Worm (Caenorhabditis elegans) whole organism, mixed stage, embryonic: Measurements from ENCODE around the gene F32D8.12.

Experiments used
- M03D4.4 ChIP-seq: sonication (generic microtip); optimal IDR thresholded peaks from 2 replicates; lab custom pipeline; 2017; ENCODE audit warnings: mild to moderate bottlenecking, missing genetic modification characterization, missing compliant biosample characterization
- bed-3 ChIP-seq: fragments of 200-800 bp; sonication (Bioruptor generic); optimal IDR thresholded peaks from 3 replicates; lab custom pipeline; 2018; ENCODE audit warnings: mild to moderate bottlenecking, missing genetic modification characterization, moderate library complexity, missing compliant biosample characterization
- ceh-39 ChIP-seq: fragments of 150-350 bp; optimal IDR thresholded peaks from 2 replicates; lab custom pipeline; 2014; ENCODE audit warnings: missing biosample characterization, missing genetic modification characterization
- ceh-43 ChIP-seq: fragments of 200-800 bp; sonication (Bioruptor generic); optimal IDR thresholded peaks from 2 replicates; lab custom pipeline; 2018; ENCODE audit warnings: mild to moderate bottlenecking, missing genetic modification characterization, moderate library complexity, missing compliant biosample characterization
- ceh-83 ChIP-seq: fragments of 200-800 bp; sonication (Bioruptor generic); optimal IDR thresholded peaks from 2 replicates; lab custom pipeline; 2018; ENCODE audit warnings: mild to moderate bottlenecking, missing genetic modification characterization, missing compliant biosample characterization
- ces-1 ChIP-seq: fragments of 150-350 bp; optimal IDR thresholded peaks from 2 replicates; lab custom pipeline; 2014; ENCODE audit warnings: missing biosample characterization, missing genetic modification reagents, missing genetic modification characterization
- cnd-1 ChIP-seq: fragments of 200-800 bp; sonication (Bioruptor generic); optimal IDR thresholded peaks from 2 replicates; lab custom pipeline; 2018; ENCODE audit warnings: mild to moderate bottlenecking, missing genetic modification characterization, missing compliant biosample characterization
- drap-1 ChIP-seq: fragments of 200-800 bp; sonication (Bioruptor generic); optimal IDR thresholded peaks from 3 replicates; lab custom pipeline; 2018; ENCODE audit warnings: mild to moderate bottlenecking, missing genetic modification characterization, missing compliant biosample characterization
- elt-1 ChIP-seq: sonication (generic microtip); optimal IDR thresholded peaks from 2 replicates; lab custom pipeline; 2017; ENCODE audit warnings: missing genetic modification characterization, mild to moderate bottlenecking, missing compliant biosample characterization, antibody characterized with exemption, moderate library complexity, borderline replicate concordance; ENCODE audit not compliant: insufficient read depth
- elt-3 ChIP-seq: fragments of 150-350 bp; optimal IDR thresholded peaks from 2 replicates; lab custom pipeline; 2014; ENCODE audit warnings: missing biosample characterization, missing genetic modification characterization
- flh-1 ChIP-seq: fragments of 200-800 bp; sonication (Bioruptor generic); optimal IDR thresholded peaks from 2 replicates; lab custom pipeline; 2018; ENCODE audit warnings: mild to moderate bottlenecking, missing genetic modification characterization, moderate library complexity, missing compliant biosample characterization
- ham-2 ChIP-seq: fragments of 200-800 bp; sonication (Bioruptor generic); optimal IDR thresholded peaks from 2 replicates; lab custom pipeline; 2018; ENCODE audit warnings: mild to moderate bottlenecking, missing genetic modification characterization, missing compliant biosample characterization
- hlh-1 ChIP-seq: fragments of 150-350 bp; optimal IDR thresholded peaks from 2 replicates; lab custom pipeline; 2014; ENCODE audit warnings: missing biosample characterization, missing genetic modification reagents, missing genetic modification characterization
- lin-13 ChIP-seq: fragments of 150-350 bp; optimal IDR thresholded peaks from 2 replicates; lab custom pipeline; 2014; ENCODE audit warnings: missing biosample characterization, missing genetic modification characterization
- lin-32 ChIP-seq: fragments of 200-800 bp; sonication (Bioruptor generic); optimal IDR thresholded peaks from 2 replicates; lab custom pipeline; 2018; ENCODE audit warnings: mild to moderate bottlenecking, missing genetic modification characterization, missing compliant biosample characterization
- lsy-2 ChIP-seq: fragments of 150-350 bp; optimal IDR thresholded peaks from 2 replicates; lab custom pipeline; 2014; ENCODE audit warnings: missing biosample characterization, missing genetic modification characterization
- mab-5 ChIP-seq: fragments of 150-350 bp; optimal IDR thresholded peaks from 2 replicates; lab custom pipeline; 2014; ENCODE audit warnings: missing biosample characterization, missing genetic modification characterization
- mep-1 ChIP-seq: fragments of 150-350 bp; optimal IDR thresholded peaks from 2 replicates; lab custom pipeline; 2017; ENCODE audit warnings: missing biosample characterization, missing genetic modification reagents, missing genetic modification characterization, inconsistent platforms
- mls-2 ChIP-seq: sonication (generic microtip); optimal IDR thresholded peaks from 2 replicates; lab custom pipeline; 2016; ENCODE audit warnings: mild to moderate bottlenecking, missing genetic modification characterization, moderate library complexity, missing compliant biosample characterization
- nhr-12 ChIP-seq: fragments of 150-350 bp; optimal IDR thresholded peaks from 2 replicates; lab custom pipeline; 2014; ENCODE audit warnings: missing biosample characterization, missing genetic modification characterization
- nhr-2 ChIP-seq: fragments of 150-350 bp; optimal IDR thresholded peaks from 2 replicates; lab custom pipeline; 2014; ENCODE audit warnings: missing biosample characterization, missing genetic modification characterization
- nhr-237 ChIP-seq: fragments of 150-350 bp; optimal IDR thresholded peaks from 2 replicates; lab custom pipeline; 2014; ENCODE audit warnings: missing biosample characterization, missing genetic modification characterization
- nhr-28 ChIP-seq: fragments of 150-350 bp; optimal IDR thresholded peaks from 2 replicates; lab custom pipeline; 2014; ENCODE audit warnings: missing biosample characterization, missing genetic modification characterization
- nhr-76 ChIP-seq: sonication (generic microtip); optimal IDR thresholded peaks from 2 replicates; lab custom pipeline; 2017; ENCODE audit warnings: missing biosample characterization, missing genetic modification characterization
- pha-4 ChIP-seq: fragments of 150-350 bp; optimal IDR thresholded peaks from 2 replicates; lab custom pipeline; 2018; ENCODE audit warnings: missing biosample characterization, missing genetic modification reagents, missing genetic modification characterization
- sem-2 ChIP-seq: fragments of 200-800 bp; sonication (Bioruptor generic); optimal IDR thresholded peaks from 2 replicates; lab custom pipeline; 2018; ENCODE audit warnings: mild to moderate bottlenecking, missing genetic modification characterization, missing compliant biosample characterization
- sptf-1 ChIP-seq: sonication (generic microtip); optimal IDR thresholded peaks from 2 replicates; lab custom pipeline; 2017; ENCODE audit warnings: mild to moderate bottlenecking, missing genetic modification characterization, moderate library complexity, missing compliant biosample characterization
- tbx-8 ChIP-seq: fragments of 200-800 bp; sonication (Bioruptor generic); optimal IDR thresholded peaks from 2 replicates; lab custom pipeline; 2018; ENCODE audit warnings: mild to moderate bottlenecking, missing genetic modification characterization, moderate library complexity, missing compliant biosample characterization
- unc-120 ChIP-seq: sonication (generic microtip); optimal IDR thresholded peaks from 2 replicates; lab custom pipeline; 2017; ENCODE audit warnings: missing genetic modification characterization, missing compliant biosample characterization; ENCODE audit not compliant: poor library complexity, severe bottlenecking
- unc-39 ChIP-seq: fragments of 150-350 bp; optimal IDR thresholded peaks from 2 replicates; lab custom pipeline; 2014; ENCODE audit warnings: missing biosample characterization, missing genetic modification characterization
- unc-62 ChIP-seq: fragments of 150-350 bp; optimal IDR thresholded peaks from 2 replicates; lab custom pipeline; 2014; ENCODE audit warnings: missing biosample characterization, missing genetic modification reagents, missing genetic modification characterization
- zip-8 ChIP-seq: fragments of 150-350 bp; optimal IDR thresholded peaks from 2 replicates; lab custom pipeline; 2014; ENCODE audit warnings: missing biosample characterization, missing genetic modification characterization
- ztf-11 ChIP-seq: fragments of 150-350 bp; optimal IDR thresholded peaks from 2 replicates; lab custom pipeline; 2014; ENCODE audit warnings: missing biosample characterization, missing genetic modification characterization

F32D8.12 gene

DNA sequence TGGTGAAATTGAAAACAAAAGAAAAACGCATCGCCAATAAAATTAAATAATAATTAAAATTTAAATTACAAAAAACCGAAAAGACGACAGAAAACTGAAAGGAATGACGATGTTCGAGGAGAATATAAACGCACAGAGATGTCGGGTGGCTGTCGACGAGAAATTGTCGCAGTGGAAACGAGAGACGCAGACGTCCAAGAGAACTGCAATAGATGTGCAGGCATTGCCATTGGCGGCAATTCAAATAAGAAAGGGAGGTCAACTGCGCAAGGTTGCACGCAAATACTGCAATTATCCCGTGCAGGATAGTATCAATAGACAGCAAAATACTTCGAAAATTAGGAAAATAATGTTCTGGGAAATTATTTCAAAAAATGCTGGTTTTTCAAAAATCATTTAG lies 6.3 kb upstream of the F32D8.12 start (continued):
- peak; percentile 99 for TF ChIP-seq pha-4 (tag; lab: Kevin White, UChicago)
- TF ChIP-seq flh-1: no peak
- TF ChIP-seq hlh-1 (tag; lab: Kevin White, UChicago): peak; percentile 88
- peak; percentile 64 for TF ChIP-seq ceh-43 (GFP tag; lab: Kevin White, UChicago)
- TF ChIP-seq nhr-2 (tag; lab: Kevin White, UChicago): peak; percentile 80
- TF ChIP-seq nhr-76 (tag; lab: Kevin White, UChicago): no peak
- TF ChIP-seq zip-8 (tag; lab: Kevin White, UChicago): no peak
- peak; percentile 99 for TF ChIP-seq ceh-39 (tag; lab: Kevin White, UChicago)
- TF ChIP-seq tbx-8: peak; percentile 50
- peak; percentile 97 for TF ChIP-seq nhr-237 (tag; lab: Kevin White, UChicago)

DNA sequence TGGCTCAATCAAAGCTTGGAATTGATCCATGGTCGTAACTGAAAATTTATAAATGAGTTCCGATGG lies 6.1 kb upstream of the F32D8.12 start, which contains the start of gene sec-61.G:
sec-61.G (minus strand) TSS at position 38 of the 66 bp plus-strand sequence.
- TF ChIP-seq unc-120 (no peak), lsy-2 (tag; lab: Kevin White, UChicago) (no peak), cnd-1 (tag; lab: Kevin White, UChicago) (no peak), elt-1 (tag; lab: Kevin White, UChicago) (no peak), lin-13 (tag; lab: Kevin White, UChicago) (no peak), lin-32 (GFP tag; lab: Kevin White, UChicago) (no peak), hlh-1 (tag; lab: Kevin White, UChicago) (no peak), flh-1 (no peak), nhr-12 (tag; lab: Kevin White, UChicago) (no peak), nhr-28 (tag; lab: Kevin White, UChicago) (no peak), ham-2 (GFP tag; lab: Kevin White, UChicago) (no peak), elt-3 (no peak), zip-8 (tag; lab: Kevin White, UChicago) (no peak)

DNA sequence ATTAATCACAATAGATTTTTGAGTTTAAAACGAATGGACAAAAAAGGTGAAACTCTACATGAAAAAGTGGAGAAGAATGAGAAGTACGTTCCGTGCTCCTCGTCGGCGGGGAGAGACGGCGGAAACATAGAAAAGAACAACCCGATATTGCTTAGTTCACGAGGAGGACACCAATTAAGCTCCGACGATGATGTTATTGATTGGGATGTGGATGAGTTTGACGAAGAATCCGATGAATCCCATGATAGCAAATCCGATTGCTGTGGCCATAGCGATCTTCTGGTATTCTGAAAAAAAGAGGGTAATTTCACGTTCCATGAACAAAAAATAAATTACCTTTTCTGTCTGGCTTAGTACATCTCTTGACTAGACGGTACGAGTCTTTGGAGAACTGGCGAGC lies 5.9 kb upstream of the F32D8.12 start:
- TF ChIP-seq ces-1 (GFP tag; lab: Kevin White, UChicago) (no peak), ceh-83 (GFP tag; lab: Kevin White, UChicago) (no peak), nhr-76 (tag; lab: Kevin White, UChicago) (no peak), elt-1 (tag; lab: Kevin White, UChicago) (no peak), bed-3 (GFP tag; lab: Kevin White, UChicago) (no peak), zip-8 (tag; lab: Kevin White, UChicago) (no peak), mls-2 (tag; lab: Kevin White, UChicago) (no peak), lsy-2 (tag; lab: Kevin White, UChicago) (no peak), lin-13 (tag; lab: Kevin White, UChicago) (no peak), lin-32 (GFP tag; lab: Kevin White, UChicago) (no peak), unc-62 (GFP tag; lab: Kevin White, UChicago) (no peak), M03D4.4 (tag; lab: Kevin White, UChicago) (no peak), tbx-8 (no peak), mep-1 (no peak)

DNA sequence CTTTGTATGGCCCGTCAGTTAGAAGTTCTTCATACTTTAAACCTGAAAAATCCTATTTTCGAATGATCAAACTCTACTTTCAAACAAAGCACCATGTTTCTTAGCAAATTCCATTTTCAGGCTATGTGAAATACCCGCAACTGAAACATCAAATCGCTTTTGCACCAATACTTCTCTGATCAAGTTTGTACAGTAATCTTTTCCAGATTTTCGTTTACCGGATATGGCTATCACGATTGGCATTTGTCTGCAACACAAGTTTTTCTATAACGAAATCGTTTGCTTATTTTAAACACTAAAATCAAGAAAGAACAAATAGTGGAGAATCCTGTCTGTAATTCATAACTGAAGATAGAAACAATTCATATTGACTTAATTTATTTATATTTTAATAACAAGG lies 5.5 kb upstream of the F32D8.12 start, which contains the start of gene F32D8.13:
F32D8.13 (minus strand) TSS at position 249 of the 400 bp plus-strand sequence.
- TF ChIP-seq elt-3 (no peak), tbx-8 (no peak), sptf-1 (no peak), ceh-43 (GFP tag; lab: Kevin White, UChicago) (no peak), lin-32 (GFP tag; lab: Kevin White, UChicago) (no peak), ceh-83 (GFP tag; lab: Kevin White, UChicago) (no peak), ztf-11 (tag; lab: Kevin White, UChicago) (no peak), cnd-1 (tag; lab: Kevin White, UChicago) (no peak), unc-39 (tag; lab: Kevin White, UChicago) (no peak), mep-1 (no peak), elt-1 (tag; lab: Kevin White, UChicago) (no peak)

DNA sequence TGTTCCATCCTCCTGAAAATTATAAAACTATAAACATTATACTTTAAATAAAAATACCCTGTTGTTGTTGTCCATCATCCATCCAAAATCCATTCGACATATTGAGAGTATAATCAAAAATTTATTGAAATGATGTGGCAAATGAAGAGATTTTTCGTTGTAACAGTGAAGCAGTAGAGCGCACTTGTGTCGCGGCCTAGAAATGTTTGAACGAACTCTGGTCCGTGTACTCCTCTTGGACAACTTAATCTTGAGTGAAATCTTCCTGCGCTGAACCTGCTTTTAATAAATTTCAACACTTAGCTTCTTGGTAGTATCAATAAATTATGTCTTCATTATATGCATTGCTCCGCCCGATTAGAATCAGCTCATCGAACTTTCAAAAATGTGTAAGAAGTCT lies 3.8 kb upstream of the F32D8.12 start, which contains the start of the genes F32D8.14 and F32D8.5:
F32D8.14 (minus strand) TSS at position 188 of the 400 bp plus-strand sequence.
F32D8.5 (plus strand) TSS at position 200 of the 400 bp plus-strand sequence.
- TF ChIP-seq hlh-1 (tag; lab: Kevin White, UChicago) (no peak), unc-120 (no peak), ceh-83 (GFP tag; lab: Kevin White, UChicago) (no peak), ceh-43 (GFP tag; lab: Kevin White, UChicago) (no peak), ztf-11 (tag; lab: Kevin White, UChicago) (no peak), ceh-39 (tag; lab: Kevin White, UChicago) (peak; percentile 2), nhr-237 (tag; lab: Kevin White, UChicago) (peak; percentile 69), nhr-76 (tag; lab: Kevin White, UChicago) (no peak), mab-5 (no peak), flh-1 (no peak), mls-2 (tag; lab: Kevin White, UChicago) (no peak), zip-8 (tag; lab: Kevin White, UChicago) (no peak), ces-1 (GFP tag; lab: Kevin White, UChicago) (peak; percentile 65), bed-3 (GFP tag; lab: Kevin White, UChicago) (no peak), elt-3 (no peak), cnd-1 (tag; lab: Kevin White, UChicago) (peak; percentile 7), tbx-8 (no peak), drap-1 (no peak), unc-62 (GFP tag; lab: Kevin White, UChicago) (peak; percentile 47), lin-13 (tag; lab: Kevin White, UChicago) (peak; percentile 19), M03D4.4 (tag; lab: Kevin White, UChicago) (no peak), ham-2 (GFP tag; lab: Kevin White, UChicago) (no peak), sptf-1 (peak; percentile 47), pha-4 (tag; lab: Kevin White, UChicago) (peak; percentile 76), lsy-2 (tag; lab: Kevin White, UChicago) (peak; percentile 53), nhr-2 (tag; lab: Kevin White, UChicago) (no peak), nhr-28 (tag; lab: Kevin White, UChicago) (no peak), elt-1 (tag; lab: Kevin White, UChicago) (peak; percentile 37), unc-39 (tag; lab: Kevin White, UChicago) (no peak), nhr-12 (tag; lab: Kevin White, UChicago) (no peak), sem-2 (GFP tag; lab: Kevin White, UChicago) (no peak), mep-1 (peak; percentile 60)
- TF ChIP-seq, all 35 proteins: peak for 11
